Worm (Caenorhabditis elegans): Measurements from ENCODE around the gene F47C12.6.

- TF ChIP-seq nhr-12 (tag; optimal IDR thresholded peaks at IDR 0.05): no peak
- TF ChIP-seq nhr-23 (tag; optimal IDR thresholded peaks at IDR 0.05): peak; percentile 20
- no peak for TF ChIP-seq sea-2 (GFP tag; optimal IDR thresholded peaks at IDR 0.05)
- TF ChIP-seq unc-39 (tag; optimal IDR thresholded peaks at IDR 0.05): no peak
- TF ChIP-seq jun-1 (tag; optimal IDR thresholded peaks at IDR 0.05): peak; percentile 52
- no peak for TF ChIP-seq egl-27 (tag; optimal IDR thresholded peaks at IDR 0.05)
These were observed 26.6 kb upstream of the F47C12.6 start for ce11 chrIV:4019836-4020235.
